Worm (Caenorhabditis elegans): ENCODE data around the gene lgc-46.
A peak's percentile ranks its signal among the peaks of the same experiment; 100 is the strongest.

DNA sequence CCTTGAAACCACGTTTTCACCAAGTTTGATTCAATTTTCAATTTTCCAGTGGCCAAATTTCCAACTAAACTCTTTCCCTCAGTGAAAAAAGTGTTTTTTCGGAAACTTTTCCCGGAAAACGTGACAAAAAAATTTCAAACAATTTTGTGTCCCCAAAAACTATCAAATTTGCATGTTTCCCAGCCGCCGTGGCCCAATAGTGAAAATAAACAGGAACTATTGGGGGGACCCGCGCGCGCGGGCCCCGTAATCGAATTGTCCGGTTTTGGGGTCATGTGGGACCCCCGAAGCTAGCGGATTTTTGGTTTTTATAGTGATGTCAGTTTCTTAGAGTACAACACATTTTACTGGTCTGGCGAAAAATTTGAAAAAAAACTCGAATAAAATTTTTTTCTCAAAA is 4.3 kb downstream of the lgc-46 start:
- no peak for TF ChIP-seq cnd-1 (tag; optimal IDR thresholded peaks at IDR 0.05)
- TF ChIP-seq ceh-43 (GFP tag; optimal IDR thresholded peaks at IDR 0.05) = no peak
- TF ChIP-seq ces-1 (GFP tag; optimal IDR thresholded peaks at IDR 0.05) = peak; percentile 84
- TF ChIP-seq nhr-12 (tag; optimal IDR thresholded peaks at IDR 0.05) = no peak
- TF ChIP-seq unc-39 (tag; optimal IDR thresholded peaks at IDR 0.05) = no peak
- no peak for TF ChIP-seq nhr-237 (tag; optimal IDR thresholded peaks at IDR 0.05)
